Fruit fly (Drosophila melanogaster) whole organism, pupa: ENCODE data around the gene CG15446.

Experiments used
- CG10348 ChIP-seq: fragments of 200-800 bp; sonication (Bioruptor generic); IDR thresholded peaks from 2 replicates; pipeline ENCODE4 v1.3.6; 2022; ENCODE audit warnings: missing biosample characterization, missing genetic modification characterization
- CG12605 ChIP-seq: fragments of 200-800 bp; sonication (Bioruptor generic); IDR thresholded peaks from 2 replicates; pipeline ENCODE4 v1.3.6; 2022; ENCODE audit warnings: missing biosample characterization, missing genetic modification characterization
- CG13204 ChIP-seq: fragments of 200-800 bp; sonication (Bioruptor generic); optimal IDR thresholded peaks from 2 replicates; lab custom pipeline; 2018; ENCODE audit warnings: missing biosample characterization, mild to moderate bottlenecking, missing genetic modification characterization, moderate library complexity
- CG14655 ChIP-seq: fragments of 200-800 bp; sonication (Bioruptor generic); optimal IDR thresholded peaks from 3 replicates; lab custom pipeline; 2017; ENCODE audit warnings: mild to moderate bottlenecking, missing biosample characterization, missing genetic modification reagents, missing genetic modification characterization
- CG15710 ChIP-seq: fragments of 200-800 bp; sonication (Bioruptor generic); optimal IDR thresholded peaks from 2 replicates; lab custom pipeline; 2018; ENCODE audit warnings: missing biosample characterization, mild to moderate bottlenecking, missing genetic modification characterization, moderate library complexity
- CG17806 ChIP-seq: fragments of 200-800 bp; sonication (Bioruptor generic); optimal IDR thresholded peaks from 2 replicates; lab custom pipeline; 2018; ENCODE audit warnings: missing biosample characterization, mild to moderate bottlenecking, missing genetic modification characterization, moderate library complexity
- CG32121 ChIP-seq: fragments of 200-800 bp; sonication (Bioruptor generic); IDR thresholded peaks from 2 replicates; pipeline ENCODE4 v1.3.6; 2022; ENCODE audit warnings: missing biosample characterization, missing genetic modification characterization
- CG34367 ChIP-seq: fragments of 200-800 bp; sonication (Bioruptor generic); optimal IDR thresholded peaks from 2 replicates; lab custom pipeline; 2018; ENCODE audit warnings: missing biosample characterization, mild to moderate bottlenecking, missing genetic modification characterization
- CG4496 ChIP-seq: fragments of 200-800 bp; sonication (Bioruptor generic); IDR thresholded peaks from 3 replicates; pipeline ENCODE4 v1.3.6; 2022; ENCODE audit warnings: missing biosample characterization, missing genetic modification characterization
- CG8159 ChIP-seq: fragments of 200-800 bp; sonication (Bioruptor generic); optimal IDR thresholded peaks from 3 replicates; lab custom pipeline; 2018; ENCODE audit warnings: missing biosample characterization, mild to moderate bottlenecking, missing genetic modification characterization, moderate library complexity
- CG8301 ChIP-seq: fragments of 200-800 bp; sonication (Bioruptor generic); optimal IDR thresholded peaks from 2 replicates; lab custom pipeline; 2018; ENCODE audit warnings: missing biosample characterization, mild to moderate bottlenecking, missing genetic modification characterization
- CG9948 ChIP-seq: fragments of 200-800 bp; sonication (Bioruptor generic); optimal IDR thresholded peaks from 2 replicates; lab custom pipeline; 2018; ENCODE audit warnings: missing biosample characterization, mild to moderate bottlenecking, missing genetic modification characterization, moderate library complexity
- D1 ChIP-seq: fragments of 200-800 bp; sonication (Bioruptor generic); optimal IDR thresholded peaks from 2 replicates; lab custom pipeline; 2018; ENCODE audit warnings: missing biosample characterization, mild to moderate bottlenecking, missing genetic modification characterization, moderate library complexity
- EcR ChIP-seq: fragments of 200-800 bp; sonication (Bioruptor generic); optimal IDR thresholded peaks from 3 replicates; lab custom pipeline; 2019; ENCODE audit warnings: missing biosample characterization, missing genetic modification characterization, mild to moderate bottlenecking, moderate library complexity, missing genetic modification reagents
- Ets98B ChIP-seq: fragments of 200-800 bp; sonication (Bioruptor generic); IDR thresholded peaks from 2 replicates; pipeline ENCODE4 v1.3.6; 2022; ENCODE audit warnings: missing biosample characterization, missing genetic modification characterization
- Pif1A ChIP-seq: fragments of 200-800 bp; sonication (Bioruptor generic); optimal IDR thresholded peaks from 3 replicates; lab custom pipeline; 2016; ENCODE audit warnings: missing biosample characterization, missing genetic modification characterization
- Pif1B ChIP-seq: fragments of 200-800 bp; sonication (Bioruptor generic); optimal IDR thresholded peaks from 3 replicates; lab custom pipeline; 2016; ENCODE audit warnings: missing biosample characterization, missing genetic modification characterization
- Snoo ChIP-seq: fragments of 200-800 bp; sonication (Bioruptor generic); optimal IDR thresholded peaks from 3 replicates; lab custom pipeline; 2017; ENCODE audit warnings: missing biosample characterization, mild to moderate bottlenecking, missing genetic modification characterization, inconsistent platforms
- fd96Ca ChIP-seq: fragments of 200-800 bp; sonication (Bioruptor generic); IDR thresholded peaks from 3 replicates; pipeline ENCODE4 v1.3.6; 2022; ENCODE audit warnings: missing biosample characterization, missing genetic modification characterization
- gl ChIP-seq: fragments of 200-800 bp; sonication (Bioruptor generic); optimal IDR thresholded peaks from 2 replicates; lab custom pipeline; 2018; ENCODE audit warnings: missing biosample characterization, mild to moderate bottlenecking, missing genetic modification characterization
- rn ChIP-seq: fragments of 200-800 bp; sonication (Bioruptor generic); IDR thresholded peaks from 2 replicates; pipeline ENCODE4 v1.3.6; 2022; ENCODE audit warnings: missing biosample characterization, missing genetic modification characterization

The CG15446 gene

DNA sequence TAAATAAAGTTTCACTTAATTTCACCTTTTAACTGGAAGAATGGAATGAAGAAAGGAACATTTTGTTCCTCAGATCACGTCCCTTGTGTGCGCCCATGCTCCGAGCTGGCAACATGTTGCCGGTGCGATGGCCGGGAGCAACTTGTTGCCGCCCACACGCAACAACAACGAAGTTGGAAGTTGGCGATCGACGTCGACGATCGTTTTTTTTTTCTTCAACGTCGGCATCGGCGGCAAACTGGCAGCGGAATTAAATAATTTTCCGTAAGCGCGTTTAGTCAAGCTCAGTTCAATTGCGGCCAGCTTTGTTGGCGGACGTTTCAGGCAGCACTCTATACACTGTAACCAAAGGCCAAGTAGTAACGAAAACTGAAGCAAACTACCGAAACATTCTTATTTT lies 21.5 kb upstream of the CG15446 start, which contains the start of gene ldd:
Gene ldd (plus strand): TSS at position 136 of the 400 bp plus-strand sequence.
- TF ChIP-seq Ets98B (GFP tag; lab: Robert Waterston, UW): 0 out of 2 replicates have a peak, but pooled peaks have one; percentile 7
- TF ChIP-seq CG32121: no peak
- TF ChIP-seq rn (GFP tag; lab: Robert Waterston, UW): no peak
- TF ChIP-seq CG13204 (GFP tag; lab: Kevin White, UChicago): peak; percentile 73
- TF ChIP-seq EcR (GFP tag; lab: Kevin White, UChicago): peak; percentile 18
- TF ChIP-seq CG4496: no peak; the same call in 2 of the 3 replicates

DNA sequence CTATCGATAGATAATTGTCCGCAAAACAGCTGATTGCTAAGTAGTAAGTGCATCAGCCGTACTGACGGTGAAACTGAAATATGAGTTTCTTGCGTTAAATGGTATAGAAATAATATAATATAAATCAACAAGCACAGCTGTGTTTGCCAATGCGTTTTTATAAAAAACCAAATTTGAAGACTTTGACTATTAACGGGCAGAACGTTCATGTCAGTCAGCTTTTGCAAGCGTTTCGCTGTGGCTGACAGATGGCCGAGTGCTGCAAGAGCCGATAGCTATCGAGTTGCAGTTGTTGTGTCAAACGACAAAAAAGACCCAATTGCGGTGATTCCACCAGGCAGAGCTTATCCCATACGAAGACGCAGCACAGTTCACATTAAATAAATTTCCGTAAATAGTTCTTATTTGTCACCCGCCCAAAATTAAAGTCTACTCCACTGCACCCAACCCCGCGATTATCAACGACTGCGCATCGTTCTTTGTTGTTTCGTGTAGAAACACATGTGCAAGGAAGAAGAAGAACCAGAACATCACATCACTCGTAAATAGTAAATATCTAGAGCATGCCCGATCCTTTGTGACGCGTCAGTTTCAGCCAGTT lies 15.0 kb upstream of the CG15446 start, which contains the start of the genes unc and CG15445:
Gene unc (minus strand): TSS at position 51 of the 601 bp plus-strand sequence.
Gene CG15445 (plus strand): TSS at position 296 of the 601 bp plus-strand sequence.
- TF ChIP-seq CG8159 (tag; lab: Kevin White, UChicago) (no peak), CG34367 (tag; lab: Kevin White, UChicago) (no peak), rn (GFP tag; lab: Robert Waterston, UW) (no peak), CG9948 (tag; lab: Kevin White, UChicago) (no peak), CG32121 (no peak), Pif1A (GFP tag; lab: Kevin White, UChicago) (no peak), D1 (no peak), fd96Ca (GFP tag; lab: Robert Waterston, UW) (no peak), CG17806 (tag; lab: Kevin White, UChicago) (no peak), CG14655 (GFP tag; lab: Kevin White, UChicago) (no peak), CG12605 (GFP tag; lab: Robert Waterston, UW) (no peak), Ets98B (GFP tag; lab: Robert Waterston, UW) (no peak), CG13204 (GFP tag; lab: Kevin White, UChicago) (no peak), CG10348 (GFP tag; lab: Robert Waterston, UW) (no peak), EcR (GFP tag; lab: Kevin White, UChicago) (no peak), Pif1B (GFP tag; lab: Kevin White, UChicago) (no peak), CG8301 (no peak), CG15710 (tag; lab: Kevin White, UChicago) (no peak), Snoo (no peak), gl (tag; lab: Kevin White, UChicago) (no peak)

DNA sequence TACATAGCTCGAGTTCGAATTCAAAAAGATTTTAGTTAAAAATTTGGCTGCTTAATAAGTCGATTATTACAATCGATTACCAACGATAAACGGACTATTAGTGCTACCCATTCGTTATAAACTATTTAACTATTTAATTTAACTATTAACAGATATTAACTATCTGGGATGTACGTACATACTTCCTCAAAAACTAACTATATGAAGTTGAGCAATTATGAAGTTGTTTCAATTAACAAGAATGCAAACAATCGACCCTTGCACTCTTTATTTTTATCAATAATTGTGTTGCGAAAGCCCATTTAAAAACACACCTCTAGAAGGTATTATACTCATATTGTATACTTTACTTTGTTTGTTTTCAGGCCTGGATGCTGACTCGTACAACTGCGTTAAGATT lies 4.3 kb upstream of the CG15446 start, which contains the start of gene CG1503:
Gene CG1503 (minus strand): TSS at position 101 of the 400 bp plus-strand sequence.
- TF ChIP-seq CG10348 (GFP tag; lab: Robert Waterston, UW): no peak
- TF ChIP-seq EcR (GFP tag; lab: Kevin White, UChicago): no peak
- TF ChIP-seq rn (GFP tag; lab: Robert Waterston, UW): no peak
- no peak for TF ChIP-seq CG12605 (GFP tag; lab: Robert Waterston, UW)
- no peak for TF ChIP-seq CG17806 (tag; lab: Kevin White, UChicago)
- TF ChIP-seq CG8301: no peak
- TF ChIP-seq Pif1A (GFP tag; lab: Kevin White, UChicago): no peak

DNA sequence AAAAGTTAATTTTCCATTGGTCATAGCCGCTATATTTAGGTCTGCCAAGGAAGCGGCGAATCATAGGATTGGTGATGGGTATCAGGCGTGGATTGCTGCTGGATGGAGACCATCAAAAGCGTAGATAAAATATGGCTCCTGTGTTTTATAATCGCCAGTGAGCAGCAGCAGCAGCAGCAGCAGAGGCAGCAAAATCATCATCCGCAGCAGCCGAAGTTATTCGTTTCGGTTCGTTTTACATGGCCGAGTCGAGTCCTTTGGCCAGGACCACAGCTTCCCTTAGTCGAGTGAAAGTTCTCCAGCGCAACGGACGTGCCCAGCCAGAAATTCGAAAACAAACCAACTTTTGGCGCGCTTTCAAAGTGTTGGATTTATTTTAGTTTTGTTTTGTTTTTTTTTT lies 8.5 kb downstream of the CG15446 start, which contains the start of gene stg1:
Gene stg1 (plus strand): TSS at position 301 of the 400 bp plus-strand sequence.
- TF ChIP-seq CG4496: no peak
- no peak for TF ChIP-seq Pif1A (GFP tag; lab: Kevin White, UChicago)
- TF ChIP-seq Ets98B (GFP tag; lab: Robert Waterston, UW): no peak
- TF ChIP-seq CG10348 (GFP tag; lab: Robert Waterston, UW): no peak
- TF ChIP-seq CG14655 (GFP tag; lab: Kevin White, UChicago): no peak
- no peak for TF ChIP-seq Pif1B (GFP tag; lab: Kevin White, UChicago)
- no peak for TF ChIP-seq D1
- TF ChIP-seq CG8301: no peak
- TF ChIP-seq CG12605 (GFP tag; lab: Robert Waterston, UW): no peak
- no peak for TF ChIP-seq Snoo
- TF ChIP-seq CG8159 (tag; lab: Kevin White, UChicago): no peak
- no peak for TF ChIP-seq CG9948 (tag; lab: Kevin White, UChicago)
- no peak for TF ChIP-seq EcR (GFP tag; lab: Kevin White, UChicago)
- TF ChIP-seq gl (tag; lab: Kevin White, UChicago): no peak
- TF ChIP-seq, all 21 proteins: peak for 0

DNA sequence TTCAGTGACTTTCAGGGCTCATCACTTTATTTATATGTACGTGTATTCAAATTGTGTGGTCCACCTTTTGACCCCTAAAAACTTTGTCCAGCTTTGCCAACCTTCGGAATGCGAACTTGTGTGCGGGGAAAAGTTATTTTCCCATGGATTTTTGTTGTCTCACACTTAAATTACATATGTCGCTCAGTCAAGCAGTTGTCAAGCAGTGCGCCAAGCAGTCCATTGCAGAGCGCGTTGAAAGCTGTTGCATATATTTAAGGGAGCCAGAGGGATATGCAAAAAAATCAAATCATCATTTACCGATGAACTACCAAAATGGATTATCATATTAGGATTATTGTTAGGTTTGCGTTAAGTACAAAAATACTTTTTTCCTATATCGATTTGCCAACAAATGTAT lies 18.8 kb downstream of the CG15446 start:
- no peak for TF ChIP-seq CG17806 (tag; lab: Kevin White, UChicago)
- TF ChIP-seq fd96Ca (GFP tag; lab: Robert Waterston, UW): no peak
- no peak for TF ChIP-seq rn (GFP tag; lab: Robert Waterston, UW)
- no peak for TF ChIP-seq CG12605 (GFP tag; lab: Robert Waterston, UW)
- TF ChIP-seq CG8301: no peak
- peak; percentile 50; the same call in 1 of the 3 replicates for TF ChIP-seq CG4496

DNA sequence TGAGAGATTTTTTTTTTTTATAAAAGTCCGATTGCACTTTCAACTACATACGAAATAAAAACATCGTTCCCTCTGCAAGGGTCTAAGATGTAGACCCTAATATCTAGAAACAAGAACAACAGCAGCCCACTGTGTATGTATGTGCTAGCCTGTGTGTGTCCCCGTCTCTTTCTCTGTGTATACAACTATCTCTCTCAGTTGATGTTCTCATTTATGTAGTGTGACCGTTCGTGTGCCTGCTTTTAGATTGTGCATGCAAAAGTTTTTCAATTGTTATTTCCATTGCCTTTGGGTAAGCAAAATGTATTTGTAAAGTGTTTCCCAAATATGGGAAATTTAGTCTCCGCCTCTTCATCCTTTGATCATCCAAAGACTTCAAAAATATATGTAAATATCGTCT lies 21.7 kb downstream of the CG15446 start:
- TF ChIP-seq CG12605 (GFP tag; lab: Robert Waterston, UW): no peak
- no peak for TF ChIP-seq rn (GFP tag; lab: Robert Waterston, UW)
- no peak for TF ChIP-seq CG8301
- TF ChIP-seq CG14655 (GFP tag; lab: Kevin White, UChicago): no peak
- TF ChIP-seq CG15710 (tag; lab: Kevin White, UChicago): no peak
- no peak for TF ChIP-seq Pif1B (GFP tag; lab: Kevin White, UChicago)
- no peak for TF ChIP-seq CG17806 (tag; lab: Kevin White, UChicago)
- TF ChIP-seq CG4496: no peak
- TF ChIP-seq CG10348 (GFP tag; lab: Robert Waterston, UW): no peak
- TF ChIP-seq CG13204 (GFP tag; lab: Kevin White, UChicago): no peak
- TF ChIP-seq CG9948 (tag; lab: Kevin White, UChicago): no peak
- no peak for TF ChIP-seq EcR (GFP tag; lab: Kevin White, UChicago)
- no peak for TF ChIP-seq D1
